Worm (Caenorhabditis elegans): Measurements from ENCODE around the gene ctbp-1.
A peak's percentile ranks its signal among the peaks of the same experiment; 100 is the strongest.

ctbp-1 gene

DNA sequence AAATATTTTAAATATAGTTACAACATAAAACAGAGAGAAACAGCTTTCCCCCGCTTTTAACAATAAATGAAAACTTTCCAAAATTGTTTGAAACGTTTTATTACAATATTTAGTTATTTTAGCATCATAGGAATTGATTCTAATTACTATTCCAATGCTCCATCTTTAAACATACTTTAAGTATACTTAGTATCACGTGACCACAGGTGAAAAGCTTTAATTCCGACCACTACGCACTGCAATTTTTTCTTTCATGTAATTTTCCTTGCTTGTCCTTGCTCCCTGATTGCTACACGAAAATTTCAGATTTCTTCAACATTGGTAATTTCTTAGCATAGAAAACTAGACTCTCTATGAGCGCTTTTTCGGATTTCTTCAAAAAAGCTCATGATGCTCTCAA is 34.5 kb downstream of the ctbp-1 start, which contains the start of gene tbc-16:
Gene tbc-16, plus strand, starts transcription at position 301 of the 400 bp plus-strand sequence.
- no peak for TF ChIP-seq blmp-1 (tag; optimal IDR thresholded peaks at IDR 0.05)

- TF ChIP-seq elt-1 (tag; optimal IDR thresholded peaks at IDR 0.05; ENCODE audit: borderline replicate concordance, insufficient read depth) (no peak), M03D4.4 (tag; optimal IDR thresholded peaks at IDR 0.05) (no peak)
Measured at ce11 chrX:5901499-5901898, 39.0 kb downstream of the ctbp-1 start.

DNA sequence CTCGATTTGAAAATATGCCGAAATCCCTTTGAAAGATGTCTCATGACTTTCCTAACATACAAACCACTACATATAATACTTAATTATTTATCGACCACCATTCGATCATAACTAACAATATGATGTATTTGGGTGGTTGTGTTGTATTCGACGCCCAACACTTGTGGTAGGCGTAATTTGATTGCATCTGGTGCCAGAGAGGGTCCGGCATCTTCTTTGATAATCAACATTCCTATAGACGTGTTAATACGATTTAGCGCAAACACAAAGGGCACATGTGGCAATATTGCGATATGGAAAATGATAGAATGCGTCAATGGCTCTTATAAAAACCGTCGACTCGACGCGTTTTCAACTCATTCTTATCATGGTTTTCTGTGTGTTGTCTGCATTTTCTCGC is 41.4 kb downstream of the ctbp-1 start:
- no peak for TF ChIP-seq ceh-39 (tag; optimal IDR thresholded peaks at IDR 0.05)
- TF ChIP-seq mab-5 (tag; optimal IDR thresholded peaks at IDR 0.05), result no peak
- TF ChIP-seq ces-1 (GFP tag; optimal IDR thresholded peaks at IDR 0.05), result peak; percentile 74
- TF ChIP-seq bed-3 (GFP tag; optimal IDR thresholded peaks at IDR 0.05), result no peak

DNA sequence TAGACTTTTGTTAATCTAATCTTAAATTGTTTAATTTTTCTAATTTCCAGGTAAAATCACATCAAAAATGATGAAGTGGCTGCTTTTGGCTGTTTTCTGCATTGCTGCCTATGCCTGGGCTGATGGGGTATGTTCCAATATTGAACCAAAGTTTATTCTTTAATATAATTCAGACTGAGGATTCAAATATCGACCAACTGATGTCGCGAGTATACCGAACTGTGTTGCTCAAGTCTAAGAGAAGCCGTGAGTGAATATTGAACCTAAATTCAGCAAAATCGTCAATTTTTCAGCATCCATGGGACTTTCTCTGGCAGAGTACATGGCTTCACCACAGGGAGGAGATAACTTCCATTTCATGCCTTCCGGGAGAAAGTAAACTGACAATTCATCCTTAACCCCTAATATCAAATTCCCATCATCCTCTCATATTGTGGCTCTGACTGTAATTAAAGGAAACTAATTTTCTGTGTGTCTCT is 42.1 kb downstream of the ctbp-1 start, which contains the start of gene nlp-49:
Gene nlp-49, plus strand, starts transcription at position 51 of the 479 bp plus-strand sequence.
- TF ChIP-seq sptf-1 (tag; optimal IDR thresholded peaks at IDR 0.05) (no peak), hlh-1 (tag; optimal IDR thresholded peaks at IDR 0.05) (no peak), mls-2 (tag; optimal IDR thresholded peaks at IDR 0.05) (no peak), bed-3 (GFP tag; optimal IDR thresholded peaks at IDR 0.05) (no peak), nhr-12 (tag; optimal IDR thresholded peaks at IDR 0.05) (no peak)

- TF ChIP-seq mab-5 (tag; optimal IDR thresholded peaks at IDR 0.05) (no peak), flh-1 (GFP tag; optimal IDR thresholded peaks at IDR 0.05) (no peak), lin-13 (tag; optimal IDR thresholded peaks at IDR 0.05) (no peak), M03D4.4 (tag; optimal IDR thresholded peaks at IDR 0.05) (no peak), snpc-4 (tag; optimal IDR thresholded peaks at IDR 0.05) (no peak), nhr-28 (tag; optimal IDR thresholded peaks at IDR 0.05) (no peak), ham-2 (GFP tag; optimal IDR thresholded peaks at IDR 0.05) (no peak), nhr-12 (tag; optimal IDR thresholded peaks at IDR 0.05) (no peak), mep-1 (tag; optimal IDR thresholded peaks at IDR 0.05) (no peak), lin-32 (GFP tag; optimal IDR thresholded peaks at IDR 0.05) (no peak), drap-1 (GFP tag; optimal IDR thresholded peaks at IDR 0.05) (no peak), cnd-1 (tag; optimal IDR thresholded peaks at IDR 0.05) (no peak), unc-39 (tag; optimal IDR thresholded peaks at IDR 0.05) (no peak), elt-1 (tag; optimal IDR thresholded peaks at IDR 0.05; ENCODE audit: borderline replicate concordance, insufficient read depth) (no peak), ztf-11 (tag; optimal IDR thresholded peaks at IDR 0.05) (no peak), nhr-237 (tag; optimal IDR thresholded peaks at IDR 0.05) (no peak)
Measured at ce11 chrX:5905764-5906163, 43.3 kb downstream of the ctbp-1 start.

DNA sequence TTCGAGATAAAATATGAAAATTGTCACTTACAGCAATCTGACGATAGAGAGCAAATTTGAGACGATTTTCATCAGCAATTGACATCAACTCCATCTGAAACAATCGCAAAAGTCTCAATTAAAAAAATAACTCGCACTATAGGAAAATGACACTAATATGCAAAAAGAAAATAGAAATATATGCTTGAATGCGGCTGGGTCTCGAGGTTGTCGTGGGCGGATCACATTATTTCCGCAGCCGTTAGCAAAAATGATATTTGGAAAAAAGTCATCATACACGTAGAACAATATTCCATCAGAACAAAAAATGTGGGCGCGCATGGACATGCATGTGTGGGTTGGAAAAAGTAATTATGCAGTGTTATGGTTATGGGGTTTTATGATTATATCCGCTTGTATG is 54.8 kb downstream of the ctbp-1 start, which contains the start of gene Y23B4A.1:
Gene Y23B4A.1, minus strand, starts transcription at position 101 of the 400 bp plus-strand sequence.
- TF ChIP-seq nhr-28 (tag; optimal IDR thresholded peaks at IDR 0.05), result no peak

DNA sequence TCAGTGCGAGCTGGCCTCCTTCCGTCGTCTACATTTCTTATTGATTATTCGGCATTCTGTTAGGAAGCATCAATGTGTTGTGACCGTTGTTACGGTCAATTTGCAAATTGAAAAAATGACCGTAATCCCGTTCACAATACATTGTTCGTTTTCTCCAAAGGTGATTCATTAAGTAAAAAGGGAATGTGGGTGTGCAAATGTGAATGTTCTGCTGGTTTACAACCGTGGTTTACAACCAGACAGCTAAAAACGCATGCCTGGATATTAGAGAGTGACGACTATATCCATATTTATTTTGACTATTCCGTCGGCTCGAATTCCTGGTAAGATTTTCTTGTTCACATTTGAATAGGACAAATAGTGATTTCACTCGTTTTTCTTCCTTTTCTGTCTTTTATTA is 56.6 kb downstream of the ctbp-1 start, which contains the start of gene capa-1:
Gene capa-1, plus strand, starts transcription at position 301 of the 400 bp plus-strand sequence.
- no peak for TF ChIP-seq lin-32 (GFP tag; optimal IDR thresholded peaks at IDR 0.05)
- TF ChIP-seq elt-3 (tag; optimal IDR thresholded peaks at IDR 0.05), result no peak
- no peak for TF ChIP-seq mep-1 (tag; optimal IDR thresholded peaks at IDR 0.05)
- TF ChIP-seq unc-120 (tag; optimal IDR thresholded peaks at IDR 0.05; ENCODE audit: poor library complexity, severe bottlenecking), result no peak
- TF ChIP-seq ceh-39 (tag; optimal IDR thresholded peaks at IDR 0.05), result no peak
- no peak for TF ChIP-seq mab-5 (tag; optimal IDR thresholded peaks at IDR 0.05)
- no peak for TF ChIP-seq drap-1 (GFP tag; optimal IDR thresholded peaks at IDR 0.05)
- no peak for TF ChIP-seq nhr-2 (tag; optimal IDR thresholded peaks at IDR 0.05)
- no peak for TF ChIP-seq nhr-12 (tag; optimal IDR thresholded peaks at IDR 0.05)
- TF ChIP-seq blmp-1 (tag; optimal IDR thresholded peaks at IDR 0.05), result no peak
- TF ChIP-seq lin-13 (tag; optimal IDR thresholded peaks at IDR 0.05), result no peak
- TF ChIP-seq sptf-1 (tag; optimal IDR thresholded peaks at IDR 0.05), result no peak
